Fruit fly (Drosophila melanogaster) whole organism, embryonic: ENCODE measurements around the gene Cp190.

ENCODE experiments used
- CG31388 ChIP-seq: fragments of 200-800 bp; sonication (Bioruptor generic); optimal IDR thresholded peaks from 2 replicates; lab custom pipeline; 2016; ENCODE audit warnings: missing biosample characterization, missing genetic modification characterization
- CG42726 ChIP-seq: fragments of 200-800 bp; sonication (Bioruptor generic); IDR thresholded peaks from 2 replicates; pipeline ENCODE4 v1.3.6; 2022; ENCODE audit warnings: missing biosample characterization, missing genetic modification characterization; ENCODE audit not compliant: partially characterized antibody
- CG8388 ChIP-seq: fragments of 200-800 bp; sonication (Bioruptor generic); optimal IDR thresholded peaks from 2 replicates; lab custom pipeline; 2019; ENCODE audit warnings: missing biosample characterization, mild to moderate bottlenecking, missing genetic modification characterization, moderate library complexity
- CG8478 ChIP-seq: fragments of >200 bp; optimal IDR thresholded peaks from 2 replicates; lab custom pipeline; 2018
- Doc3 ChIP-seq: fragments of 200-800 bp; sonication (Bioruptor generic); IDR thresholded peaks from 3 replicates; pipeline ENCODE4 v1.3.6; 2022; ENCODE audit warnings: missing biosample characterization, missing genetic modification characterization; ENCODE audit not compliant: partially characterized antibody

DNA sequence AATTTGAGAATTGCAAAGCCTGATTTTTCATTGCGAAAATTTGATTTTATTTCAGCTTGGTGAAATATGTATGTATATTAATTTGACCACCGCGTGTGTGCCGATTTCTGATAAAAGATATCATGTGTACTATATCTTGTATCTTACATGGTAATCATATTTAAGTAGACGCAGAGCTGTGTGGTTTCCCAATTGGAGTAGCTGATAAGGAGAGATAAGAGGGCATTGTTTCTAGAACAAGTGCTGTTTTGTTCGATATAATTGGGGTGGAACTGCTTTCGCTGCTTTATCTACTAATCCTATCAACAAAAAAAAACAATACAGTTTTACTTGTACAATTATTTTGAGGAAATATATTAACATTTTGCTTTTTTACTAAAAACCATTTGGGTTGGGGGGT lies 28.4 kb downstream of the Cp190 start:
- TF ChIP-seq Doc3 (no peak), CG8388 (GFP tag; lab: Kevin White, UChicago) (no peak), CG42726 (GFP tag; lab: Robert Waterston, UW) (no peak), CG31388 (GFP tag; lab: Kevin White, UChicago) (no peak), CG8478 (lab: Kevin White, UChicago) (no peak)
